Worm (Caenorhabditis elegans): ENCODE measurements around the gene F13H10.6.
"Not testable (repeated sequence)": the region's sequence is repeated elsewhere in the genome, so short reads cannot be mapped to it uniquely, and the experiment has no call there.

The F13H10.6 gene

DNA sequence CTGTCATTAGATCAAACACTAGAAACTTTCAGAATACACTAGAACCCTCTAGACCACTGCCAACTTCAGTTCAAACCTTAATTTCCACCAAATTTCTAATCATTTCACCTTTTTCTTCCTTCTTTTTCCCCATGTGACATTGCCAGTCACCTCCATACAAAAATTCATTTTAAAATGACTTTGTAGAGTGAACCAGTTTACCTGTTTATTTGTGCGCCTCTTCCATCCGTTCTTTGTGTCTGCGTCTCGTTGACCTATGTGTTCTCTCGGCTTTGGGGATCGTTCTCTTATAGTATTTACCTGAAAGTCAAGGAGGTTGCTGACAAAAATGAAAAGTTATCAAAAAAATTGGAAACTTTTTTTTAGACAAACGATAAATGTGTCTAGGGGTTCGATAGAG lies 28.5 kb upstream of the F13H10.6 start:
- TF ChIP-seq ceh-36 (tag; optimal IDR thresholded peaks at IDR 0.05): no peak

DNA sequence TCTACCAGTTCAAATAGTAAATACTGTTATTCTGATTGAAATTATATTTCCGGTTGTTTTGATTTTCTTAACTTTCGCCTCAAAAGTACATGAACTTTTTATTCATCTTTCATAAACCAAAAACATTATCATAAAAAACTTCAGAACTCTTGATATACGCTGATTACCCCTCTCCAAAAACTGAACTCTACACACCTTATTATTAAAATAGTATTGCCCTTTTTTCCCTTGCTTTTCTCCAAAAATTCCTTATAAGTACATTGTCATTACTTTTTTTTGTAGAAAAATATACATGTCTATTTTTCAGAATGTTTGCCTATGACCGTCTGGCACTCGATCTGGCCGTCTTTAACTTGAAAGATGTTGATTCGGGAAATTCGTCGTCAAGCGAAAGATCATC lies 27.3 kb upstream of the F13H10.6 start, which contains the start of gene Y43E12A.2:
TSS of gene Y43E12A.2 (plus strand) at position 301 of the 400 bp plus-strand sequence.
- TF ChIP-seq F13C5.2 (tag; optimal IDR thresholded peaks at IDR 0.05) (no peak), aly-1 (tag; optimal IDR thresholded peaks at IDR 0.05) (no peak), ceh-36 (tag; optimal IDR thresholded peaks at IDR 0.05) (no peak), ama-1 (optimal IDR thresholded peaks at IDR 0.05) (no peak), ceh-13 (GFP tag; optimal IDR thresholded peaks at IDR 0.05) (no peak), scrt-1 (GFP tag; IDR thresholded peaks at IDR 0.05) (no peak), ets-7 (tag; optimal IDR thresholded peaks at IDR 0.05) (no peak), hnd-1 (tag; optimal IDR thresholded peaks at IDR 0.05) (no peak), B0310.2 (tag; optimal IDR thresholded peaks at IDR 0.05) (no peak), sea-1 (GFP tag; conservative IDR thresholded peaks at IDR 0.05) (no peak), hmg-4 (GFP tag; optimal IDR thresholded peaks at IDR 0.05) (no peak), pes-1 (GFP tag; IDR thresholded peaks at IDR 0.05) (no peak), hmbx-1 (tag; optimal IDR thresholded peaks at IDR 0.05) (no peak), tbx-37 (GFP tag; conservative IDR thresholded peaks at IDR 0.05) (no peak), tra-4 (tag; optimal IDR thresholded peaks at IDR 0.05) (no peak), flt-1 (GFP tag; IDR thresholded peaks at IDR 0.05) (no peak)

DNA sequence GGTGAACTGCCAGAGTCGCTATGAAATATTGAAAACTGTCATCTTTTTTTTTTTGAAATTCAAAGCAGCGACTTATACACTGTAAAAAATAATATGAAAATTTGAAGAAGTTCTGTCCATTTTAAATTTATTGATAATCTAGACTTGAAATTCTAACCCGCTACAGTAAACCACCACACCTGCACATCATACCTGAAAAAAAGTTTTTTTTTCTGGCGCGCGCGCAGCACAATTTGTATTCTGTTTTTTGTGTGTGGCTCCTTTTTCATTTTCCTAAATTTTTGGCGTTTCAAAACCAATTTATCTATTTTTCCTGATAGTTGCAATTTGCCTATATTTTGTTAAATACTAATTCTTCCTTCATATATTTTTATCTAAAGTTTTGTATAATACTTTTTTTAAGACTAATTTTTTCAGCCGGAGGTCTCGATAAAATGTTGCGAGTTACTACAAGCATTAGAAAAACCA lies 23.5 kb upstream of the F13H10.6 start, which contains the start of gene cyb-2.1:
TSS of gene cyb-2.1 (plus strand) at position 418 of the 468 bp plus-strand sequence.
- TF ChIP-seq tbx-11 (GFP tag; IDR thresholded peaks at IDR 0.05): no peak
- no peak for TF ChIP-seq aly-1 (tag; optimal IDR thresholded peaks at IDR 0.05)
- TF ChIP-seq F13C5.2 (tag; optimal IDR thresholded peaks at IDR 0.05): no peak
- TF ChIP-seq ceh-36 (tag; optimal IDR thresholded peaks at IDR 0.05): no peak
- no peak for TF ChIP-seq hmg-4 (GFP tag; optimal IDR thresholded peaks at IDR 0.05)
- no peak for TF ChIP-seq pes-1 (GFP tag; IDR thresholded peaks at IDR 0.05)
- no peak for TF ChIP-seq flt-1 (GFP tag; IDR thresholded peaks at IDR 0.05)
- no peak for TF ChIP-seq ama-1 (optimal IDR thresholded peaks at IDR 0.05)
- TF ChIP-seq sea-1 (GFP tag; conservative IDR thresholded peaks at IDR 0.05): no peak
- no peak for TF ChIP-seq hnd-1 (tag; optimal IDR thresholded peaks at IDR 0.05)
- TF ChIP-seq tbx-37 (GFP tag; conservative IDR thresholded peaks at IDR 0.05): no peak
- no peak for TF ChIP-seq hmbx-1 (tag; optimal IDR thresholded peaks at IDR 0.05)
- TF ChIP-seq ceh-13 (GFP tag; optimal IDR thresholded peaks at IDR 0.05): no peak
- TF ChIP-seq scrt-1 (GFP tag; IDR thresholded peaks at IDR 0.05): no peak
- no peak for TF ChIP-seq ets-7 (tag; optimal IDR thresholded peaks at IDR 0.05)
- TF ChIP-seq B0310.2 (tag; optimal IDR thresholded peaks at IDR 0.05): no peak

DNA sequence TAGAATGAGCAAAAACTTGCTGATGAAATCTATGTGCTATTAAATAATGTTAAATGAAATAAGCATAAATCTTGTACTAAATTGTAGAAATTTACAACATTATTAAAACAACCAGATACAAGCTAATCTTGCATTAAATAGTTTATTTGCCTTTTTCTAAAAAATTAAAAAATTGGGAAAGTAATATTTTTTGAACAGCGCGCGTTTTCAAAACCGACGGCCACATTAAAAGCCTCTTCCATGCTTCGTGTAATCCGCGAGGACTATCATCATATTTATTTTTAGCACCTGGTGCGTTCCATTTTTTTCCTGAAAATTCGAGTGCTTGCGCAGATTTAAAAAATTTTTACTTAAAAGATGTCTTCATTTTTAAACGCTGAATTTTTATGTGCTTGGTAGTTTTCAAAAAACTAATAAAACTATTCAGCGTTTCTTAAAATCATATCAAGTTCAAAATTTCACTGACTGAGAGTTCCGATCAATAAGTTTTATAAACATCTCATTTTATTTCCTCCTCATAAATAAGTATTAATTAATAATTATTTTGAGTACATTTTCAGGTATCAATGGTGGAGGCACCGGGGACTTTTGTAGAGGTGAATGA lies 21.7 kb upstream of the F13H10.6 start, which contains the start of gene Y43E12A.3:
TSS of gene Y43E12A.3 (plus strand) at position 554 of the 604 bp plus-strand sequence.
- TF ChIP-seq tbx-37 (GFP tag; conservative IDR thresholded peaks at IDR 0.05); hnd-1 (tag; optimal IDR thresholded peaks at IDR 0.05); B0310.2 (tag; optimal IDR thresholded peaks at IDR 0.05): not testable (repeated sequence)

DNA sequence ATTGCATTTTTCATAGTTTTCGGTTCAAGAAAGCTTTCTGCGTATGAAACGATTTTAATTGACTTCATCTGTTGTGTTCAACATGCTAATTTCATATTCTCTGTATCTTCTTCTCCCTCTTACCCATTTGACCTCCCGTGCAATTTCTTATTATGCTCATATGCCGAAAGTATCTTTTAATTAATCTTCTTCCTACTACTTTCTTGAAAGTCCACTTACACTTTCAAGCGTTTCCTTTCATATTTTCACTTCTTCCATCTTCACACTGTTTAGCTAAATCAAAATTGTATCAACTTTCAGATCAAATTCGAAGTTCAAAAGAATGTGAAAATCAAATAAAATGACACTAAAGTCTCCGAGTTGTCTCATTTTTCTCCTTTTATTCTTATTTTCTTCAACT lies 18.4 kb upstream of the F13H10.6 start, which contains the start of gene F13H10.5:
TSS of gene F13H10.5 (plus strand) at position 301 of the 400 bp plus-strand sequence.
- TF ChIP-seq ets-7 (tag; optimal IDR thresholded peaks at IDR 0.05) (no peak), pes-1 (GFP tag; IDR thresholded peaks at IDR 0.05) (no peak), tbx-37 (GFP tag; conservative IDR thresholded peaks at IDR 0.05) (no peak), flt-1 (GFP tag; IDR thresholded peaks at IDR 0.05) (no peak), hnd-1 (tag; optimal IDR thresholded peaks at IDR 0.05) (no peak), hmbx-1 (tag; optimal IDR thresholded peaks at IDR 0.05) (no peak), F13C5.2 (tag; optimal IDR thresholded peaks at IDR 0.05) (no peak), tbx-11 (GFP tag; IDR thresholded peaks at IDR 0.05) (no peak), aly-1 (tag; optimal IDR thresholded peaks at IDR 0.05) (no peak), B0310.2 (tag; optimal IDR thresholded peaks at IDR 0.05) (no peak)

DNA sequence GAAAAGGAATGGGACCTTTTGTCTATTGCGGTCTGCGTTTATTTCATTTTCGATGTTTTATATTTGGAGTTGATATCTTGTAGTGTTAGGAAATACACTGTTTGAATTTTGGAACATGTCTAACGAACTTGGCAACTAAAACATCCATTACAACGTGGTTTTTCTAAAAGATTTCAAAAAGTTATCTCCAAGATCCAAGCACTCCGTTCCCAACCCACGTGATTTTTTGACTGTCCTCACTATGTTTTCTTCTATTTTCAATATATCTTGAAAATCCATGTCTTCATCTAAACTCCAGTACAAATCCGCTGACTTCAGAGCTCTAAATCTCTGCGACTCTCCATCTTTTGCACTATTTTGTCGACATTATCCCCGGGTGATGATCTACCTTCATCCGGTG lies 7.5 kb upstream of the F13H10.6 start, which contains the start of gene F13H10.9:
TSS of gene F13H10.9 (plus strand) at position 301 of the 400 bp plus-strand sequence.
- TF ChIP-seq hnd-1 (tag; optimal IDR thresholded peaks at IDR 0.05) (no peak), ceh-36 (tag; optimal IDR thresholded peaks at IDR 0.05) (no peak), flt-1 (GFP tag; IDR thresholded peaks at IDR 0.05) (no peak)

DNA sequence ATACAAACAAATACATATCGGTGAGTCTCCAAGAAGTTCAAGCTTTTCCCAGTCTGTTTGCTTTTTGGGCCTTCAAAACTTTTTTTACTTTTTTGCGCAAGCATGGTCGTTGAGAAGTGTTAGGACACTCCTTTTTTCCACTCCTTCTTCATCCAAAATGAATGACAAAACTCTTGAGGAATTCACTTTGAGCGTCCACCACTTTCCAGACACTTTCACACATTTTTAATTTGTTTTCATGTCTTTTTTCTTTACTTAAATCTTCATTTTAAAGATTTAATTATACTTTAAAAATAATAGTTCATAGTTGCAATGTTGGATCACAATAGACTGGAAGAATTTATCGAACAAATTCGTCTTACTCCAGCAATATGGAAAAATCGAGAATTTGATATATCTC lies 4.8 kb upstream of the F13H10.6 start, which contains the start of gene F13H10.1:
TSS of gene F13H10.1 (plus strand) at position 301 of the 400 bp plus-strand sequence.
- TF ChIP-seq B0310.2 (tag; optimal IDR thresholded peaks at IDR 0.05) (no peak), sea-1 (GFP tag; conservative IDR thresholded peaks at IDR 0.05) (no peak), ets-7 (tag; optimal IDR thresholded peaks at IDR 0.05) (no peak), ceh-13 (GFP tag; optimal IDR thresholded peaks at IDR 0.05) (no peak), F13C5.2 (tag; optimal IDR thresholded peaks at IDR 0.05) (no peak), hmbx-1 (tag; optimal IDR thresholded peaks at IDR 0.05) (no peak), ceh-36 (tag; optimal IDR thresholded peaks at IDR 0.05) (no peak), hmg-4 (GFP tag; optimal IDR thresholded peaks at IDR 0.05) (no peak), flt-1 (GFP tag; IDR thresholded peaks at IDR 0.05) (no peak), ama-1 (optimal IDR thresholded peaks at IDR 0.05) (no peak), pes-1 (GFP tag; IDR thresholded peaks at IDR 0.05) (no peak), scrt-1 (GFP tag; IDR thresholded peaks at IDR 0.05) (no peak), tbx-11 (GFP tag; IDR thresholded peaks at IDR 0.05) (no peak), tra-4 (tag; optimal IDR thresholded peaks at IDR 0.05) (no peak), aly-1 (tag; optimal IDR thresholded peaks at IDR 0.05) (no peak), tbx-37 (GFP tag; conservative IDR thresholded peaks at IDR 0.05) (no peak), hnd-1 (tag; optimal IDR thresholded peaks at IDR 0.05) (no peak)

DNA sequence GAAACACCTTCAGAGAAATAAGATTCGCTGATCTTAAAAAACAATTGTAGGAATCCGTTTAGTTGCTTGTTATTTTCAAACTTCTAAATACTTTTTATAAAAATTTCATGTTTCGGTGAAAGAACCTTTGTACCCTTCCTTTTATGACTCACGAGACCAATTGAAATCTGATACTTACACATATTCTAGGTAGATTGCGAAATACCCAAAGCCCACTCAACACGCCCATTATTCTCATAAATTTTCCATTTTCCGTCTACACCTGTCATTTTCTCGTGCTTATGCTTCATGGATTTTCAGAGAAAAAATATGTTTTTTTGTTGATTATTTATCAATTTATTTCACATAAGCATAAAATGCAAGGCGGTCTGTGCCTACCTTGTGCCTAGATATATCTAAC lies 2.7 kb upstream of the F13H10.6 start:
- no peak for TF ChIP-seq pes-1 (GFP tag; IDR thresholded peaks at IDR 0.05)
- TF ChIP-seq hnd-1 (tag; optimal IDR thresholded peaks at IDR 0.05): no peak
- no peak for TF ChIP-seq B0310.2 (tag; optimal IDR thresholded peaks at IDR 0.05)
- TF ChIP-seq tra-4 (tag; optimal IDR thresholded peaks at IDR 0.05): no peak
